Worm (Caenorhabditis elegans): ENCODE data around the gene ZK856.18.

ZK856.18 gene

ce11 chrV:10149728-10150127 lies 36.1 kb downstream of the ZK856.18 start, which contains the start of gene srsx-27:
TSS of gene srsx-27 (plus strand) at chrV:10150028.
- TF ChIP-seq nhr-77 (tag; optimal IDR thresholded peaks at IDR 0.05) (no peak), ztf-4 (tag; optimal IDR thresholded peaks at IDR 0.05) (no peak), zag-1 (tag; optimal IDR thresholded peaks at IDR 0.05) (no peak), sma-9 (GFP tag; optimal IDR thresholded peaks at IDR 0.05) (no peak), sma-9 (tag; optimal IDR thresholded peaks at IDR 0.05) (no peak), blmp-1 (tag; optimal IDR thresholded peaks at IDR 0.05; ENCODE audit: insufficient read depth) (no peak), nhr-237 (tag; optimal IDR thresholded peaks at IDR 0.05) (no peak), snpc-4 (tag; optimal IDR thresholded peaks at IDR 0.05) (no peak), Y55F3AM.14 (GFP tag; optimal IDR thresholded peaks at IDR 0.05) (no peak), dmd-4 (tag; optimal IDR thresholded peaks at IDR 0.05) (no peak)

ce11 chrV:10148352-10148751 lies 37.5 kb downstream of the ZK856.18 start, which contains the start of gene srsx-26:
TSS of gene srsx-26 (plus strand) at chrV:10148652.
- TF ChIP-seq aly-2 (tag; optimal IDR thresholded peaks at IDR 0.05) (no peak), ztf-1 (GFP tag; conservative IDR thresholded peaks at IDR 0.05) (no peak), nhr-237 (tag; optimal IDR thresholded peaks at IDR 0.05) (no peak), mab-5 (tag; optimal IDR thresholded peaks at IDR 0.05) (no peak), nhr-77 (tag; optimal IDR thresholded peaks at IDR 0.05) (no peak), ama-1 (optimal IDR thresholded peaks at IDR 0.05) (no peak), sem-4 (tag; optimal IDR thresholded peaks at IDR 0.05) (no peak), R02D3.7 (tag; optimal IDR thresholded peaks at IDR 0.05) (no peak), unc-62 (GFP tag; optimal IDR thresholded peaks at IDR 0.05) (no peak), nhr-25 (tag; optimal IDR thresholded peaks at IDR 0.05) (no peak), skn-1 (tag; optimal IDR thresholded peaks at IDR 0.05) (no peak), fos-1 (tag; optimal IDR thresholded peaks at IDR 0.05) (no peak), lin-39 (tag; optimal IDR thresholded peaks at IDR 0.05) (no peak)

- TF ChIP-seq fos-1 (tag; optimal IDR thresholded peaks at IDR 0.05) (no peak), blmp-1 (tag; optimal IDR thresholded peaks at IDR 0.05; ENCODE audit: insufficient read depth) (no peak), sem-4 (tag; optimal IDR thresholded peaks at IDR 0.05) (peak; percentile 35), egl-27 (tag; optimal IDR thresholded peaks at IDR 0.05) (no peak), nhr-129 (tag; optimal IDR thresholded peaks at IDR 0.05) (peak; percentile 71), F13H6.1 (tag; optimal IDR thresholded peaks at IDR 0.05) (peak; percentile 56), C34F6.9 (tag; optimal IDR thresholded peaks at IDR 0.05) (peak; percentile 37), mab-5 (tag; optimal IDR thresholded peaks at IDR 0.05) (no peak), lsy-2 (tag; optimal IDR thresholded peaks at IDR 0.05) (peak in 1 of 2 experiments; percentile 12), mbf-1 (tag; optimal IDR thresholded peaks at IDR 0.05) (no peak), sma-9 (GFP tag; optimal IDR thresholded peaks at IDR 0.05) (peak; percentile 40), sma-9 (tag; optimal IDR thresholded peaks at IDR 0.05) (no peak), elt-1 (tag; optimal IDR thresholded peaks at IDR 0.05) (no peak)
These were observed 39.0 kb downstream of the ZK856.18 start for ce11 chrV:10146787-10147186.

- TF ChIP-seq nhr-21 (tag; optimal IDR thresholded peaks at IDR 0.05) (no peak), egl-27 (tag; optimal IDR thresholded peaks at IDR 0.05) (no peak), nhr-11 (tag; optimal IDR thresholded peaks at IDR 0.05) (no peak), nhr-129 (tag; optimal IDR thresholded peaks at IDR 0.05) (peak; percentile 31), zag-1 (tag; optimal IDR thresholded peaks at IDR 0.05) (no peak)
These were observed 40.2 kb downstream of the ZK856.18 start, which contains the start of gene C51E3.9 for ce11 chrV:10145653-10146052. TSS of gene C51E3.9 (plus strand) at chrV:10145953.
